Fruit fly (Drosophila melanogaster) whole organism, prepupa: ENCODE results near the gene Dyro.

Experiments used
- Blimp-1 ChIP-seq: fragments of 200-800 bp; sonication (Bioruptor generic); optimal IDR thresholded peaks from 3 replicates; lab custom pipeline; 2017; ENCODE audit warnings: missing biosample characterization, missing genetic modification characterization, mild to moderate bottlenecking, moderate library complexity, missing genetic modification reagents
- CG10631 ChIP-seq: fragments of 200-800 bp; sonication (Bioruptor generic); optimal IDR thresholded peaks from 2 replicates; lab custom pipeline; 2016; ENCODE audit warnings: missing biosample characterization, missing genetic modification characterization
- CG10669 ChIP-seq: fragments of 200-800 bp; sonication (Bioruptor generic); optimal IDR thresholded peaks from 3 replicates; lab custom pipeline; 2018; ENCODE audit warnings: missing biosample characterization, mild to moderate bottlenecking, missing genetic modification characterization, moderate library complexity
- CG11294 ChIP-seq: fragments of 200-800 bp; sonication (Bioruptor generic); IDR thresholded peaks from 2 replicates; pipeline ENCODE4 v1.3.6; 2022; ENCODE audit warnings: missing biosample characterization, missing genetic modification characterization
- CG11762 ChIP-seq: fragments of 200-800 bp; sonication (Bioruptor generic); optimal IDR thresholded peaks from 3 replicates; lab custom pipeline; 2016; ENCODE audit warnings: missing biosample characterization, missing genetic modification characterization; ENCODE audit not compliant: insufficient read depth
- CG11902 ChIP-seq: fragments of 200-800 bp; sonication (Bioruptor generic); optimal IDR thresholded peaks from 3 replicates; lab custom pipeline; 2016; ENCODE audit warnings: missing biosample characterization, missing genetic modification characterization
- CG15336 ChIP-seq: fragments of 200-800 bp; sonication (Bioruptor generic); IDR thresholded peaks from 2 replicates; pipeline ENCODE4 v1.3.6; 2022; ENCODE audit warnings: missing biosample characterization, missing genetic modification characterization
- CG1621 ChIP-seq: fragments of 200-800 bp; sonication (Bioruptor generic); optimal IDR thresholded peaks from 3 replicates; lab custom pipeline; 2018; ENCODE audit warnings: missing biosample characterization, mild to moderate bottlenecking, missing genetic modification characterization
- CG16779 ChIP-seq: fragments of 200-800 bp; sonication (Bioruptor generic); optimal IDR thresholded peaks from 3 replicates; lab custom pipeline; 2017; ENCODE audit warnings: missing biosample characterization, mild to moderate bottlenecking, missing genetic modification characterization
- CG3032 ChIP-seq: fragments of 200-800 bp; optimal IDR thresholded peaks from 2 replicates; lab custom pipeline; 2019; ENCODE audit warnings: missing biosample characterization, mild to moderate bottlenecking, missing genetic modification characterization, moderate library complexity
- CG32006 ChIP-seq: fragments of 200-800 bp; sonication (Bioruptor generic); optimal IDR thresholded peaks from 3 replicates; lab custom pipeline; 2017; ENCODE audit warnings: missing biosample characterization, mild to moderate bottlenecking, missing genetic modification characterization
- CG34406 ChIP-seq: fragments of 200-800 bp; sonication (Bioruptor generic); optimal IDR thresholded peaks from 3 replicates; lab custom pipeline; 2016; ENCODE audit warnings: missing biosample characterization, missing genetic modification characterization
- CG3919 ChIP-seq: fragments of 200-800 bp; sonication (Bioruptor generic); optimal IDR thresholded peaks from 3 replicates; lab custom pipeline; 2016; ENCODE audit warnings: missing biosample characterization, missing genetic modification characterization
- CG6163 ChIP-seq: fragments of 200-800 bp; sonication (Bioruptor generic); IDR thresholded peaks from 3 replicates; pipeline ENCODE4 v1.3.6; 2022; ENCODE audit warnings: missing biosample characterization, missing genetic modification characterization
- CG6792 ChIP-seq: fragments of 200-800 bp; sonication (Bioruptor generic); optimal IDR thresholded peaks from 3 replicates; lab custom pipeline; 2016; ENCODE audit warnings: missing biosample characterization, missing genetic modification characterization
- CG6808 ChIP-seq: fragments of 200-800 bp; sonication (Bioruptor generic); optimal IDR thresholded peaks from 3 replicates; lab custom pipeline; 2017; ENCODE audit warnings: missing biosample characterization, missing genetic modification characterization, mild to moderate bottlenecking, moderate library complexity, missing genetic modification reagents
- CG7368 ChIP-seq: fragments of 200-800 bp; sonication (Bioruptor generic); optimal IDR thresholded peaks from 3 replicates; lab custom pipeline; 2016; ENCODE audit warnings: missing biosample characterization, missing genetic modification characterization
- CG8319 ChIP-seq: fragments of 200-800 bp; sonication (Bioruptor generic); optimal IDR thresholded peaks from 3 replicates; lab custom pipeline; 2016; ENCODE audit warnings: missing biosample characterization, missing genetic modification characterization
- CG8632 ChIP-seq: fragments of 200-800 bp; sonication (Bioruptor generic); optimal IDR thresholded peaks from 3 replicates; lab custom pipeline; 2016; ENCODE audit warnings: missing biosample characterization, missing genetic modification characterization
- CG9139 ChIP-seq: fragments of 200-800 bp; sonication (Bioruptor generic); optimal IDR thresholded peaks from 3 replicates; lab custom pipeline; 2017; ENCODE audit warnings: missing biosample characterization, mild to moderate bottlenecking, missing genetic modification characterization
- Eip75B ChIP-seq: fragments of 200-800 bp; sonication (Bioruptor generic); optimal IDR thresholded peaks from 3 replicates; lab custom pipeline; 2016; ENCODE audit warnings: missing biosample characterization, missing genetic modification characterization
- Eip78C ChIP-seq: fragments of 200-800 bp; sonication (Bioruptor generic); peaks from one replicate; lab custom pipeline; 2016; ENCODE audit warnings: missing biosample characterization, missing genetic modification characterization
- Eip93F ChIP-seq: fragments of 200-800 bp; sonication (Bioruptor generic); optimal IDR thresholded peaks from 2 replicates; lab custom pipeline; 2016; ENCODE audit warnings: missing biosample characterization, mild to moderate bottlenecking, missing genetic modification characterization
- Ets21C ChIP-seq: fragments of 200-800 bp; sonication (Bioruptor generic); optimal IDR thresholded peaks from 3 replicates; lab custom pipeline; 2016; ENCODE audit warnings: missing biosample characterization, missing genetic modification characterization
- Ets96B ChIP-seq: fragments of 200-800 bp; optimal IDR thresholded peaks from 2 replicates; lab custom pipeline; 2019; ENCODE audit warnings: missing biosample characterization, mild to moderate bottlenecking, missing genetic modification characterization, moderate library complexity
- Gug ChIP-seq: fragments of 200-800 bp; sonication (Bioruptor generic); IDR thresholded peaks from 2 replicates; pipeline ENCODE4 v1.3.6; 2022; ENCODE audit warnings: missing biosample characterization, missing genetic modification characterization
- Hr39 ChIP-seq: fragments of 200-800 bp; sonication (Bioruptor generic); optimal IDR thresholded peaks from 2 replicates; lab custom pipeline; 2016; ENCODE audit warnings: missing biosample characterization, missing genetic modification characterization
- Hr4 ChIP-seq: fragments of 200-800 bp; sonication (Bioruptor generic); optimal IDR thresholded peaks from 3 replicates; lab custom pipeline; 2016; ENCODE audit warnings: missing biosample characterization, missing genetic modification characterization
- Lpt ChIP-seq: fragments of 200-800 bp; sonication (Bioruptor generic); optimal IDR thresholded peaks from 3 replicates; lab custom pipeline; 2016; ENCODE audit warnings: missing biosample characterization, missing genetic modification characterization
- Met ChIP-seq: fragments of 200-800 bp; sonication (Bioruptor generic); optimal IDR thresholded peaks from 3 replicates; lab custom pipeline; 2016; ENCODE audit warnings: missing biosample characterization, missing genetic modification characterization
- Sox102F ChIP-seq: fragments of 200-800 bp; sonication (Bioruptor generic); optimal IDR thresholded peaks from 2 replicates; lab custom pipeline; 2016; ENCODE audit warnings: missing biosample characterization, mild to moderate bottlenecking, missing genetic modification characterization
- Sox14 ChIP-seq: fragments of 200-800 bp; sonication (Bioruptor generic); optimal IDR thresholded peaks from 3 replicates; lab custom pipeline; 2016; ENCODE audit warnings: missing biosample characterization, missing genetic modification characterization
- Sox15 ChIP-seq: fragments of 200-800 bp; sonication (Bioruptor generic); optimal IDR thresholded peaks from 3 replicates; lab custom pipeline; 2016; ENCODE audit warnings: missing biosample characterization, missing genetic modification characterization
- achi ChIP-seq: fragments of 200-800 bp; sonication (Bioruptor generic); optimal IDR thresholded peaks from 3 replicates; lab custom pipeline; 2016; ENCODE audit warnings: missing biosample characterization, missing genetic modification characterization
- cyc ChIP-seq: fragments of 200-800 bp; sonication (Bioruptor generic); optimal IDR thresholded peaks from 3 replicates; lab custom pipeline; 2016; ENCODE audit warnings: missing biosample characterization, missing genetic modification characterization
- dsx ChIP-seq: fragments of 200-800 bp; optimal IDR thresholded peaks from 3 replicates; lab custom pipeline; 2019; ENCODE audit warnings: missing biosample characterization, mild to moderate bottlenecking, missing genetic modification characterization, moderate library complexity; ENCODE audit not compliant: poor library complexity, severe bottlenecking
- eg ChIP-seq: fragments of 200-800 bp; sonication (Bioruptor generic); IDR thresholded peaks from 3 replicates; pipeline ENCODE4 v1.3.6; 2022; ENCODE audit warnings: missing biosample characterization, missing genetic modification characterization
- esn ChIP-seq: fragments of 200-800 bp; sonication (Bioruptor generic); optimal IDR thresholded peaks from 2 replicates; lab custom pipeline; 2016; ENCODE audit warnings: missing biosample characterization, mild to moderate bottlenecking, missing genetic modification characterization, moderate library complexity
- fd59A ChIP-seq: fragments of 200-800 bp; sonication (Bioruptor generic); optimal IDR thresholded peaks from 2 replicates; lab custom pipeline; 2017; ENCODE audit warnings: missing biosample characterization, mild to moderate bottlenecking, missing genetic modification characterization, missing genetic modification reagents
- fkh ChIP-seq: fragments of 200-800 bp; sonication (Bioruptor generic); optimal IDR thresholded peaks from 3 replicates; lab custom pipeline; 2017; ENCODE audit warnings: missing biosample characterization, mild to moderate bottlenecking, missing genetic modification characterization, moderate library complexity
- net ChIP-seq: fragments of 200-800 bp; sonication (Bioruptor generic); optimal IDR thresholded peaks from 3 replicates; lab custom pipeline; 2016; ENCODE audit warnings: missing biosample characterization, missing genetic modification characterization
- spab ChIP-seq: fragments of 200-800 bp; sonication (Bioruptor generic); optimal IDR thresholded peaks from 2 replicates; lab custom pipeline; 2017; ENCODE audit warnings: missing biosample characterization, mild to moderate bottlenecking, missing genetic modification characterization, missing genetic modification reagents
- ss ChIP-seq, 2 experiments: fragments of 200-800 bp; sonication (Bioruptor generic); optimal IDR thresholded peaks; 2 replicates in 1 of 2; 3 replicates in 1 of 2; lab custom pipeline; 2017 to 2018; ENCODE audit warnings: mild to moderate bottlenecking in 2 of 2, missing biosample characterization in 2 of 2, missing genetic modification characterization in 2 of 2, moderate library complexity in 1 of 2
- svp ChIP-seq: fragments of 200-800 bp; sonication (Bioruptor generic); peaks from one replicate; lab custom pipeline; 2016; ENCODE audit warnings: missing biosample characterization, missing genetic modification characterization
- topi ChIP-seq: fragments of 200-800 bp; sonication (Bioruptor generic); optimal IDR thresholded peaks from 3 replicates; lab custom pipeline; 2016; ENCODE audit warnings: missing biosample characterization, missing genetic modification characterization
- vri ChIP-seq: fragments of 200-800 bp; sonication (Bioruptor generic); optimal IDR thresholded peaks from 3 replicates; lab custom pipeline; 2016; ENCODE audit warnings: missing biosample characterization, mild to moderate bottlenecking, missing genetic modification characterization

The Dyro gene

DNA sequence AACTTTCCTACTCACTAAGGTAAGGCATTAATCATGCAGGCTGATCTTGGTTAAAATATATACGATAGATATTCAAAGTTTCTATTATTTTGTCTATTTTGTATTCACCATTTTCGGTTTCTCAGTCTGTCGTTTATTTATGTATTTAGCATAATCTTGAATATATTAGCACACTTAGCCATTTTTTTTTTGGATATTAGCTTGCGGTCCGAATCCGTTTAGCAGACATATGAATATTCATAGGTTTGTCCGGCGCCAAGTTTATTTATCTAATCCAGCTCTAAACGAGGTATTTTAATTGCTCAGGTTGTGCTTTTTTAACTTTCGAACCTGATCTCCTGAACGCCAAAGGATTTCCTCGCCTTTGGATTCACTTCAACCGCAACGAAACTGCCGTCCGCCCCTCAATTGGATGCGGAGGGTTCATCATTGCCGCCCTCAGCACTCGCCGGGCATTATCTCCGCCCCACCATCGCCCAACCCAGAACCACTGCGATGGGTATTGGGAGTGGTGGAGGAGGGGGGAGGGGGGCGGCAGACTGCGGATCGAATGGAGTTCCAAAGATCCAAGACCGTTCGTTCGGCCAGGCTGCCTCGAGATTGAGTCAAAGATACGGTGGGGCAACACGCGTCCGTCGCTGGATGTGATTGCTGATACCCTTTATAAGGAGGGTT is 27.6 kb upstream of the Dyro start (continued):
- TF ChIP-seq CG9139 (GFP tag; lab: Kevin White, UChicago): peak; percentile 42

DNA sequence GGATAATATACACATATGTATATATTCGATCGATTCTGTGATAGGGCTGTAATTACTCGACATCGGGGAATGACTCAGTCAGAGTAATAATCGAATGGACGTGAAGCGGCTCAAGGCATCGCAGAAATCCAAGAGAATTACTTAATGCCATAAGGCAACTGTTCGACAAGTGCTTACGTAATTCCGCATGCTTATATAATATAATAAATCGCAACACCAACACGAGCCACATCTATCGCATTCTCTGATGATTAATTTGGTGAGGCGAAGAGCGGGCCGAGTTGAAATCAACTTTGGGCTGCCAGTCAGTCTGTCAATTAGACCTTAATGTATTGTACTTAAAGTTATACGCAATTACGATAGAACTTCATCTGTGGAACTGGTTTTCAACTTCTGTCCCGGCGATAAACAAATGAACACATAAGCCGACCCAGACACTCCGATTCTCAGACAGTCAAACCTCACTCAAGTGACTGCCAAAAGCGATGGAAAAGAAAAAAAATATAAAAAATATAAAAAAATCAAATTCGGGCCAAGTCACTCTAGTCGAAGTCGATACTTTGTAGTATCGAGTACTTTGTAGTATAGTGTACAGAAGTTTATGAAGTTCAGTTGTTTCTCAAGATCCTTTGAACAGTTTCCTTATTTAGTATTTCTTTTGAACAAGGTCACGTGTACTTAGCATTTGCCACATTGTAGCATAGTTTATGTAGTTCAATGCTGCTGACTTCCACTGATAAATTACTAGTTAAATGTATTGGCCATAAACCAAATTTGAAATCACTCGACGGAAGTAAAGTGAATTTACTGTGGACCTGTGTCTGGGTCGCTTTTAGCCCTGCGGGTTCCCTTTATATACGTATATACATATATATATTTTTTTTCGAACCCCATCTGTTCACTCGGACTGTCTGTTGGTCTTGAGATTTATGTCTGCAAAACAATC is 26.7 kb upstream of the Dyro start:
- TF ChIP-seq CG10669 (GFP tag; lab: Kevin White, UChicago) (peak; percentile 49), Met (peak; percentile 68), cyc (GFP tag; lab: Kevin White, UChicago) (peak; percentile 48), fkh (GFP tag; lab: Kevin White, UChicago) (no peak), CG8632 (GFP tag; lab: Kevin White, UChicago) (peak; percentile 62), Lpt (GFP tag; lab: Kevin White, UChicago) (peak; percentile 2), CG3032 (tag; lab: Kevin White, UChicago) (peak; percentile 44), Eip75B (GFP tag; lab: Kevin White, UChicago) (peak; percentile 32), dsx (GFP tag; lab: Kevin White, UChicago) (peak; percentile 64), spab (GFP tag; lab: Kevin White, UChicago) (peak; percentile 20), vri (peak; percentile 49), CG10631 (GFP tag; lab: Kevin White, UChicago) (peak; percentile 63), CG6792 (GFP tag; lab: Kevin White, UChicago) (peak; percentile 23), esn (GFP tag; lab: Kevin White, UChicago) (peak; percentile 75), ss (GFP tag; optimal IDR thresholded peaks at IDR 0.05; lab: Kevin White, UChicago) (peak; percentile 54 to 60), CG11762 (no peak), Ets96B (peak; percentile 60), Sox15 (GFP tag; lab: Kevin White, UChicago) (peak; percentile 38), CG6808 (peak; percentile 8), eg (no peak), Sox14 (GFP tag; lab: Kevin White, UChicago) (peak; percentile 36), CG7368 (GFP tag; lab: Kevin White, UChicago) (no peak), Blimp-1 (peak; percentile 5), topi (GFP tag; lab: Kevin White, UChicago) (peak; percentile 63), fd59A (GFP tag; lab: Kevin White, UChicago) (peak; percentile 22), CG11902 (GFP tag; lab: Kevin White, UChicago) (peak; percentile 38), Eip93F (GFP tag; lab: Kevin White, UChicago) (no peak), Ets21C (GFP tag; lab: Kevin White, UChicago) (peak; percentile 4), CG34406 (peak; percentile 63), Eip78C (GFP tag; lab: Kevin White, UChicago) (peak; percentile 93), CG3919 (GFP tag; lab: Kevin White, UChicago) (peak; percentile 15), CG32006 (GFP tag; lab: Kevin White, UChicago) (peak; percentile 7), CG11294 (GFP tag; lab: Robert Waterston, UW) (no peak), Hr4 (GFP tag; lab: Kevin White, UChicago) (no peak), CG16779 (peak; percentile 38), achi (GFP tag; lab: Kevin White, UChicago) (peak; percentile 62), CG15336 (GFP tag; lab: Robert Waterston, UW) (0 out of 2 replicates have a peak, but pooled peaks have one; percentile 6), CG9139 (GFP tag; lab: Kevin White, UChicago) (no peak), Hr39 (GFP tag; lab: Kevin White, UChicago) (peak; percentile 67), CG8319 (GFP tag; lab: Kevin White, UChicago) (no peak), svp (GFP tag; lab: Kevin White, UChicago) (peak; percentile 82), net (GFP tag; lab: Kevin White, UChicago) (peak; percentile 37), Gug (GFP tag; lab: Robert Waterston, UW) (no peak), CG1621 (tag; lab: Kevin White, UChicago) (peak; percentile 24), CG6163 (0 out of 3 replicates have a peak, but pooled peaks have one; percentile 28), Sox102F (GFP tag; lab: Kevin White, UChicago) (peak; percentile 52)
